Fruit fly (Drosophila melanogaster): Measurements from ENCODE around the gene PolI.

dm6 chr3R:8254347-8254746, 21.0 kb downstream of the PolI start:
- TF ChIP-seq dmrt93B (GFP tag; optimal IDR thresholded peaks at IDR 0.05) (no peak), Abd-B (GFP tag; optimal IDR thresholded peaks at IDR 0.05) (no peak), fru (GFP tag; optimal IDR thresholded peaks at IDR 0.05) (no peak), pan (optimal IDR thresholded peaks at IDR 0.05) (no peak)

Measured in whole organism, wandering third instar larva.